Worm (Caenorhabditis elegans) whole organism, late embryonic: ENCODE measurements around the gene lin-7.

ENCODE experiments used
- K09A11.1 ChIP-seq: sonication (generic microtip); optimal IDR thresholded peaks from 2 replicates; lab custom pipeline; 2017; ENCODE audit warnings: antibody characterized with exemption, mild to moderate bottlenecking, missing genetic modification characterization, missing compliant biosample characterization; ENCODE audit not compliant: insufficient read depth
- ceh-48 ChIP-seq: sonication (generic microtip); optimal IDR thresholded peaks from 2 replicates; lab custom pipeline; 2016; ENCODE audit warnings: missing genetic modification characterization, inconsistent platforms, missing compliant biosample characterization
- dve-1 ChIP-seq: sonication (generic microtip); optimal IDR thresholded peaks from 2 replicates; lab custom pipeline; 2017; ENCODE audit warnings: antibody characterized with exemption, mild to moderate bottlenecking, missing genetic modification characterization, missing compliant biosample characterization
- elt-2 ChIP-seq: sonication (generic microtip); optimal IDR thresholded peaks from 2 replicates; lab custom pipeline; 2016; ENCODE audit warnings: missing genetic modification reagents, missing genetic modification characterization, missing compliant biosample characterization
- fkh-6 ChIP-seq: sonication (generic microtip); optimal IDR thresholded peaks from 2 replicates; lab custom pipeline; 2016; ENCODE audit warnings: missing genetic modification characterization, missing compliant biosample characterization
- lin-11 ChIP-seq: fragments of 200-800 bp; sonication (Bioruptor generic); optimal IDR thresholded peaks from 2 replicates; lab custom pipeline; 2018; ENCODE audit warnings: mild to moderate bottlenecking, missing genetic modification characterization, missing compliant biosample characterization
- pha-4 ChIP-seq: fragments of 150-350 bp; optimal IDR thresholded peaks from 2 replicates; lab custom pipeline; 2018; ENCODE audit warnings: missing biosample characterization, missing genetic modification reagents, missing genetic modification characterization

- TF ChIP-seq elt-2 (tag; lab: Kevin White, UChicago) = no peak
- no peak for TF ChIP-seq pha-4
- TF ChIP-seq lin-11 (tag; lab: Kevin White, UChicago) = no peak
- no peak for TF ChIP-seq fkh-6 (tag; lab: Kevin White, UChicago)
- no peak for TF ChIP-seq ceh-48
- no peak for TF ChIP-seq K09A11.1
- TF ChIP-seq dve-1 (tag; lab: Kevin White, UChicago) = no peak
These were observed 1.6 kb upstream of the lin-7 start for ce11 chrII:14350768-14351167.
